Fruit fly (Drosophila melanogaster) Kc167 (cell line): ENCODE measurements around the gene CG14247.

Experiments
- Myc ChIP-seq: fragments of >200 bp; optimal IDR thresholded peaks from 2 replicates; lab custom pipeline; 2017; ENCODE audit warnings: missing external identifiers
- Sin3A ChIP-seq: fragments of >200 bp; optimal IDR thresholded peaks from 2 replicates; lab custom pipeline; 2018; ENCODE audit warnings: missing external identifiers
- h ChIP-seq: fragments of >200 bp; optimal IDR thresholded peaks from 3 replicates; lab custom pipeline; 2018; ENCODE audit warnings: missing external identifiers
- insv ChIP-seq: fragments of >200 bp; optimal IDR thresholded peaks from 3 replicates; lab custom pipeline; 2018; ENCODE audit warnings: missing external identifiers
- psq ChIP-seq: fragments of >200 bp; optimal IDR thresholded peaks from 2 replicates; lab custom pipeline; 2017; ENCODE audit warnings: missing external identifiers
- ttk ChIP-seq: sonication (Bioruptor generic); optimal IDR thresholded peaks from 2 replicates; lab custom pipeline; 2017; ENCODE audit warnings: missing external identifiers

The CG14247 gene

DNA sequence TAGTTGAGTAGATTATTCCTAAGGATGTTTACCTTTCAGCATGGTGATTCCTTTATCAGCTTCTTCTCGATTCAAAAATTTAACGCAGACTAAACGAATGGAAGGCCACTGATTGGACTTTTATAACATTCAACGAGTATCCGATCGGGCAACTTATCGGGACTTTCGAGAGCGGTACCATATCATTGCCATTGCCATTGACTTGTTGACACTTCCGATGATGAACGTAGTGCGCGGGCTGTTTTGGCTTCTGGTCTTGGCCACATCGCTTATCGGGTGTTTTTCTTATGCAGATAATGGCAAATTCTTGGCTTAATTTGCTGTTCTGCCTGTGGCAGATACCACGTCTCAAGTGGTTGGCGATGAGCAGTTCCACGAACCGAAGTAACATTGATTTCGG lies 1.2 kb upstream of the CG14247 start, which contains the start of gene CG6403:
TSS of gene CG6403 (minus strand) at position 101 of the 400 bp plus-strand sequence.
- no peak for TF ChIP-seq Sin3A (lab: Kevin White, UChicago)
- no peak for TF ChIP-seq insv (lab: Kevin White, UChicago)
- no peak for TF ChIP-seq Myc (lab: Kevin White, UChicago)
- TF ChIP-seq h (lab: Kevin White, UChicago) = no peak
- no peak for TF ChIP-seq psq (lab: Kevin White, UChicago)
- no peak for TF ChIP-seq ttk (lab: Kevin White, UChicago)

dm6 chr3R:26761695-26762094 lies 24.3 kb downstream of the CG14247 start:
- TF ChIP-seq ttk (lab: Kevin White, UChicago) = no peak

DNA sequence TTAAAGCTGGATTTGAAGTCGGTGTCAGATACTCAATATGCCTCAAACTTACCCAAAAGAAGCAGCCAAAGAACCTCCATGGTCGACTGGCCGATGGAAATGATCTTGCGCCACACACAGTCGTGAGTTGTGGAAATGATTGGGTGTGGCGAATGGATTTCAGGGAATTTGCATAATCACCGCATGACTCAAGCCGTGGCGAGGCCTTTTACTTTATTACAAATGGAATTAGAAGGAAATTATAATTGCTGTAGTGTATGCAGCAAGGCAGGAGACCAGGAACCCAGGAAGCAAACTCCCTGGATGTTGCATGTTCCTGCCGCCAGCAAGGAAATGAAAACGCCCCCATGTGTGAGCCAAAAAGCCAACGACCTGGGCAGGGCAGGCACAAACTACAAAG lies 46.7 kb downstream of the CG14247 start, which contains the start of gene CG42789:
TSS of gene CG42789 (minus strand) at position 101 of the 400 bp plus-strand sequence.
- TF ChIP-seq Myc (lab: Kevin White, UChicago) (no peak), insv (lab: Kevin White, UChicago) (no peak), h (lab: Kevin White, UChicago) (no peak), Sin3A (lab: Kevin White, UChicago) (no peak), psq (lab: Kevin White, UChicago) (no peak), ttk (lab: Kevin White, UChicago) (no peak)
